Fruit fly (Drosophila melanogaster) whole organism, adult: ENCODE measurements around the gene CG12691.

Source experiments
- CG11617 ChIP-seq: fragments of 200-800 bp; sonication (Bioruptor generic); optimal IDR thresholded peaks from 2 replicates; lab custom pipeline; 2017; ENCODE audit warnings: mild to moderate bottlenecking, missing biosample characterization, missing genetic modification reagents, missing genetic modification characterization
- CG12768 ChIP-seq: fragments of 200-800 bp; sonication (Bioruptor generic); optimal IDR thresholded peaks from 2 replicates; lab custom pipeline; 2017; ENCODE audit warnings: missing biosample characterization, missing genetic modification characterization, mild to moderate bottlenecking, moderate library complexity, missing genetic modification reagents
- CG14711 ChIP-seq: fragments of 200-800 bp; sonication (Bioruptor generic); optimal IDR thresholded peaks from 2 replicates; lab custom pipeline; 2018; ENCODE audit warnings: missing biosample characterization, mild to moderate bottlenecking, missing genetic modification characterization, moderate library complexity
- CG1620 ChIP-seq: fragments of 200-800 bp; sonication (Bioruptor generic); optimal IDR thresholded peaks from 2 replicates; lab custom pipeline; 2016; ENCODE audit warnings: missing biosample characterization, missing genetic modification characterization
- CG33017 ChIP-seq: fragments of 200-800 bp; sonication (Bioruptor generic); optimal IDR thresholded peaks from 2 replicates; lab custom pipeline; 2018; ENCODE audit warnings: missing biosample characterization, mild to moderate bottlenecking, missing genetic modification characterization, moderate library complexity
- CG5204 ChIP-seq: fragments of 200-800 bp; sonication (Bioruptor generic); optimal IDR thresholded peaks from 2 replicates; lab custom pipeline; 2016; ENCODE audit warnings: missing biosample characterization, missing genetic modification characterization
- CG7045 ChIP-seq: fragments of 200-800 bp; sonication (Bioruptor generic); optimal IDR thresholded peaks from 2 replicates; lab custom pipeline; 2017; ENCODE audit warnings: missing biosample characterization, mild to moderate bottlenecking, missing genetic modification characterization
- CG7101 ChIP-seq: fragments of 200-800 bp; sonication (Bioruptor generic); optimal IDR thresholded peaks from 2 replicates; lab custom pipeline; 2018; ENCODE audit warnings: missing biosample characterization, mild to moderate bottlenecking, missing genetic modification characterization, moderate library complexity
- Clk ChIP-seq: fragments of 200-800 bp; sonication (Bioruptor generic); optimal IDR thresholded peaks from 2 replicates; lab custom pipeline; 2017; ENCODE audit warnings: missing biosample characterization, missing genetic modification characterization
- Crg-1 ChIP-seq: fragments of 200-800 bp; sonication (Bioruptor generic); optimal IDR thresholded peaks from 2 replicates; lab custom pipeline; 2016; ENCODE audit warnings: missing biosample characterization, missing genetic modification characterization
- Hr96 ChIP-seq: fragments of 200-800 bp; sonication (Bioruptor generic); optimal IDR thresholded peaks from 2 replicates; lab custom pipeline; 2016; ENCODE audit warnings: missing biosample characterization, missing genetic modification characterization
- Mnt ChIP-seq: fragments of 200-800 bp; sonication (Bioruptor generic); optimal IDR thresholded peaks from 2 replicates; lab custom pipeline; 2016; ENCODE audit warnings: missing biosample characterization, mild to moderate bottlenecking, missing genetic modification characterization
- bab1 ChIP-seq: fragments of 200-800 bp; sonication (Bioruptor generic); optimal IDR thresholded peaks from 3 replicates; lab custom pipeline; 2019; ENCODE audit warnings: missing biosample characterization, mild to moderate bottlenecking, missing genetic modification characterization, moderate library complexity
- cic ChIP-seq: fragments of 200-800 bp; sonication (Bioruptor generic); optimal IDR thresholded peaks from 2 replicates; lab custom pipeline; 2017; ENCODE audit warnings: missing biosample characterization, mild to moderate bottlenecking, missing genetic modification characterization, moderate library complexity
- cnc ChIP-seq, 2 experiments: fragments of >200 bp; optimal IDR thresholded peaks; 2 replicates each; lab custom pipeline; 2017
- kay ChIP-seq: fragments of 200-800 bp; sonication (Bioruptor generic); peaks from one replicate; lab custom pipeline; 2016; ENCODE audit warnings: missing biosample characterization, missing genetic modification characterization, borderline replicate concordance
- ovo ChIP-seq: fragments of 200-800 bp; sonication (Bioruptor generic); optimal IDR thresholded peaks from 2 replicates; lab custom pipeline; 2016; ENCODE audit warnings: missing biosample characterization, missing genetic modification characterization
- pad ChIP-seq: fragments of 200-800 bp; sonication (Bioruptor generic); optimal IDR thresholded peaks from 3 replicates; lab custom pipeline; 2017; ENCODE audit warnings: missing biosample characterization, missing genetic modification characterization, mild to moderate bottlenecking, moderate library complexity, missing genetic modification reagents
- tj ChIP-seq: fragments of 200-800 bp; sonication (Bioruptor generic); optimal IDR thresholded peaks from 3 replicates; lab custom pipeline; 2017; ENCODE audit warnings: missing biosample characterization, mild to moderate bottlenecking, missing genetic modification characterization, moderate library complexity
- toe ChIP-seq: fragments of 200-800 bp; sonication (Bioruptor generic); optimal IDR thresholded peaks from 2 replicates; lab custom pipeline; 2016; ENCODE audit warnings: missing biosample characterization, missing genetic modification characterization

Gene CG12691

DNA sequence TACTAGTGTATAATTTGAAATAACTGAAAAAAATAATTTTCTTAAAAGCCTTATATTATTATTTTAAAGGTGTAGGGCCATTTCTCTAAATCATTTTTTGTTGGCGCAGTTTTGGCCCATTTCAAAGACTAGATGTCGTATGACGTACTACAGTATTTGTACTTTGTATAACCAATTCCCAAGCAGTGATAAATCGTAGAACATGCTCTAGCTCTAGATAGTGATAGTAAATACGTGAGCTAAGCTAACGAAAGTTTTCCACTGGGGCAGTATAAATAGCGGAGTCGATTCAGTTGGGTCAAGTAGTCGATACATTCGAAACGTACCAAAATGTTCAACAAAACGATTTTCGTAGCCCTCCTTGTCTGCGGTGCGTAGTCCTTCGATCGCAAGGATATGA lies 18.9 kb upstream of the CG12691 start, which contains the start of gene CG43134:
Gene CG43134 (plus strand): TSS at position 301 of the 400 bp plus-strand sequence.
- no peak for TF ChIP-seq tj (GFP tag; lab: Kevin White, UChicago)
- TF ChIP-seq CG5204 (GFP tag; lab: Kevin White, UChicago) = no peak
- no peak for TF ChIP-seq pad (GFP tag; lab: Kevin White, UChicago)
- no peak for TF ChIP-seq kay
- TF ChIP-seq cnc (optimal IDR thresholded peaks at IDR 0.05; lab: Kevin White, UChicago) = no peak
- no peak for TF ChIP-seq toe (GFP tag; lab: Kevin White, UChicago)
- TF ChIP-seq Crg-1 (GFP tag; lab: Kevin White, UChicago) = no peak
- no peak for TF ChIP-seq Mnt (GFP tag; lab: Kevin White, UChicago)
- no peak for TF ChIP-seq CG7101
- TF ChIP-seq Hr96 (GFP tag; lab: Kevin White, UChicago) = no peak
- TF ChIP-seq CG12768 = no peak
- TF ChIP-seq ovo = no peak
- no peak for TF ChIP-seq CG11617 (GFP tag; lab: Kevin White, UChicago)

DNA sequence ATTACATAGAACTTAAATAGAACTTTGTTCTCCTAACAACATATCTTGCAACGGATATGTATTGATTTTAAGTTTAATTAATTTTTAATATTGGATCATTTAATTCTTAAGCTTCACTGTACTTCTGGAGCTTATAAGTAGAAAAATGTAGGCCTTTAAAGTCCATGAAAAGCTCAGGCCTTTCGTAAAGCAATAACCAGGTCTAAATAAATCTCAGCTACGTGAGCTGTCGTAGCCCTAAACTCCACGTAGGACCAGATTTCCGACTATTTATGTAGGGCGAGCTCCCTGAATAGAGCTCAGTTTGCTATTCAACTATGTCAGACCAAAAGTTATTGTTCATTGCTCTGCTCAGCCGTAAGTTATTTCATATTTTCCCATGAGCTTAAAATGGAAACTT lies 17.8 kb upstream of the CG12691 start, which contains the start of gene CG43135:
Gene CG43135 (plus strand): TSS at position 301 of the 400 bp plus-strand sequence.
- TF ChIP-seq CG14711 (no peak), kay (no peak), Clk (GFP tag; lab: Kevin White, UChicago) (no peak), tj (GFP tag; lab: Kevin White, UChicago) (no peak), CG7101 (no peak), ovo (no peak), CG11617 (GFP tag; lab: Kevin White, UChicago) (no peak), CG12768 (no peak), toe (GFP tag; lab: Kevin White, UChicago) (no peak), CG5204 (GFP tag; lab: Kevin White, UChicago) (no peak), cnc (optimal IDR thresholded peaks at IDR 0.05; lab: Kevin White, UChicago) (no peak)

- TF ChIP-seq CG14711 (no peak), ovo (no peak), Clk (GFP tag; lab: Kevin White, UChicago) (no peak), CG12768 (no peak), Crg-1 (GFP tag; lab: Kevin White, UChicago) (no peak), Hr96 (GFP tag; lab: Kevin White, UChicago) (no peak)
Observed at dm6 chrX:4252690-4253089, 13.2 kb upstream of the CG12691 start, which contains the start of gene CG15576. Gene CG15576 (minus strand): TSS chrX:4252790.

DNA sequence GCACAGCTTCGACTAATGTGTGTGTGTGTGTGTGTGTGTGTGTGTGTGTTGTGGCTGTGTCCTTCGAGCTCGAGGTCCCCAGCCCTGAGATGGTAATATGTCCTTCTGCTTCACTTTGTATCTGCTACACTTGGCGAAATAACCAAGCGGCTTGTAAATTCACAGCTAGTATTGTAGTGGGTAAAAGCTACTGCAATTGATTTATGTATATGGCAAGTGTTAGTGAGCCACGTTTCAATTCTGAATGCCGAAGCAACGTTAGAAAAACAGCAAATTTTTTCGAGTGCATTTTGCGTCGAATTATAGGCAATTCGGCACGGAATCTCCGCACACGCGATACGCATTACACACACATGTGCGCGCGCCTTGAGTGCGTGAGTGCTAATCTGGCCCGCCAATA lies 3.2 kb upstream of the CG12691 start:
- no peak for TF ChIP-seq Clk (GFP tag; lab: Kevin White, UChicago)

DNA sequence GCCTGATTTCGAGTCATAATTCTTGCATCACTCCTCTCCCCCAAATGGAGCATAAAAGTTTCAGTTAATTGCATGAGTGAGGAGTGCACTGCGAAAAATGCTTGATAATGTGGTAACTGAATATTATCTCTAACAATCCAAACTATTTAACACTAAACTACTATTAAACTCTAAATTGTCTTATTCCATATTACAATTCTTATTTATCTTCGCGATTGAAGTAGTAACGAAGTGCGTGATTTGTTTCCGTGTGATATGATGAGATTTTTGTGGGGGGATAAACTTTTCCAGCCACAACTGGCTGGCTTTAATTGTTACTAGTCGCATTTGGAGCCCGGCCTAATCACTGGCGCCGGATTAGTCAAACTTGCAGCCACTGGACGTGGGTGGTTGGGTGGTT lies 1.6 kb upstream of the CG12691 start:
- TF ChIP-seq kay = no peak
- no peak for TF ChIP-seq Mnt (GFP tag; lab: Kevin White, UChicago)
- no peak for TF ChIP-seq CG11617 (GFP tag; lab: Kevin White, UChicago)
- TF ChIP-seq toe (GFP tag; lab: Kevin White, UChicago) = no peak
- TF ChIP-seq tj (GFP tag; lab: Kevin White, UChicago) = no peak
- no peak for TF ChIP-seq CG1620
- TF ChIP-seq Clk (GFP tag; lab: Kevin White, UChicago) = no peak
- TF ChIP-seq CG33017 (tag; lab: Kevin White, UChicago) = no peak
- TF ChIP-seq CG7101 = no peak

DNA sequence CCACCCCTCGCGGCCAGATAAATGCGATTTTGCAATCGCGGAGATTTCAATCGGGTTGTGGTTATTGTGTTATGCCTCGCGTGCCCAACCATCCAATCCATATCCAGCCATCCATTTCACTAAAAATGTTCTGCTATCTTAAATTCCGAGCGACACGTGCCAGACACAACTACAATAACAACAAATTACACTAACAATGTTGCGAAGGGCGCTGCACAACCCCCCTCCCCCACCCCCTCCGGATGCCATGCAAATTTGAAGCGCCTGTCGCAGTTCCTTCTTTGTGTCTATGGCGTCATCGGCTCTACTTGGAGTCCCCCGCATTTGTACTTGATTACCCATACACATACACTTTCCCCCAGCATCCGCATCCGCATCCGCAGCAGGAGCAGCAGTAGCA lies 570 bp upstream of the CG12691 start:
- TF ChIP-seq CG12768 (no peak), CG7101 (no peak), CG11617 (GFP tag; lab: Kevin White, UChicago) (no peak), cnc (optimal IDR thresholded peaks at IDR 0.05; lab: Kevin White, UChicago) (no peak), Hr96 (GFP tag; lab: Kevin White, UChicago) (no peak), pad (GFP tag; lab: Kevin White, UChicago) (no peak), kay (no peak), CG33017 (tag; lab: Kevin White, UChicago) (no peak), bab1 (GFP tag; lab: Kevin White, UChicago) (no peak), Clk (GFP tag; lab: Kevin White, UChicago) (no peak), CG14711 (no peak), cic (GFP tag; lab: Kevin White, UChicago) (no peak), tj (GFP tag; lab: Kevin White, UChicago) (no peak)

DNA sequence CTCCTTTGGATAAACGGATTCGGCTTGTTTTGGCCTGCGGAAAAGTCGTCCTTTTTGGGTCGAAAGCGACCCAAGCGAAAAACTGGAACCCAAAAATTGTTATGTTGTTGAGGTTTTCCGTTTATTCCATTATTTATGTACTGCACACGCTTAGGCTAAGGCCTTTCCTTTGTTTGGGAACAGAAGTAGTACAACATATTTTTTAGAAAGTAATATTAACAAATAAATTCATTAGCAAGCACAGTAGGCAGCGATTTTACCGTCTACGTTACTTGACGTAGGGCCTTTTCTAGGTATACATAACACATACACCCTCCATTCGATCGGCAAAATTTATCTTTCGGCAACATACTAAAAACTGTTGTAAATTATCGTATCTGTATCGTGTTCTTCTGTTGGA lies 2.5 kb downstream of the CG12691 start, which contains the start of gene CG15572:
Gene CG15572 (plus strand): TSS at position 301 of the 400 bp plus-strand sequence.
- no peak for TF ChIP-seq Hr96 (GFP tag; lab: Kevin White, UChicago)
- no peak for TF ChIP-seq tj (GFP tag; lab: Kevin White, UChicago)
- no peak for TF ChIP-seq bab1 (GFP tag; lab: Kevin White, UChicago)
- TF ChIP-seq pad (GFP tag; lab: Kevin White, UChicago) = no peak
- TF ChIP-seq toe (GFP tag; lab: Kevin White, UChicago) = no peak
- TF ChIP-seq Crg-1 (GFP tag; lab: Kevin White, UChicago) = no peak
- TF ChIP-seq CG5204 (GFP tag; lab: Kevin White, UChicago) = no peak
- no peak for TF ChIP-seq ovo
- TF ChIP-seq CG11617 (GFP tag; lab: Kevin White, UChicago) = no peak
- no peak for TF ChIP-seq CG12768
- TF ChIP-seq CG33017 (tag; lab: Kevin White, UChicago) = no peak
- no peak for TF ChIP-seq Mnt (GFP tag; lab: Kevin White, UChicago)
- no peak for TF ChIP-seq CG7101
- TF ChIP-seq cnc (optimal IDR thresholded peaks at IDR 0.05; lab: Kevin White, UChicago) = no peak
- no peak for TF ChIP-seq Clk (GFP tag; lab: Kevin White, UChicago)
- TF ChIP-seq CG7045 (GFP tag; lab: Kevin White, UChicago) = no peak
- TF ChIP-seq CG1620 = no peak
